Worm (Caenorhabditis elegans): ENCODE measurements around the gene col-8.

ce11 chrIII:7064185-7064584 lies 43.8 kb upstream of the col-8 start, which contains the start of gene R01H2.4:
- TF ChIP-seq lin-13 (GFP tag; optimal IDR thresholded peaks at IDR 0.05), result no peak
- TF ChIP-seq ama-1 (optimal IDR thresholded peaks at IDR 0.05), result no peak
- no peak for TF ChIP-seq nhr-19 (GFP tag; conservative IDR thresholded peaks at IDR 0.05)
- TF ChIP-seq hpl-2 (GFP tag; optimal IDR thresholded peaks at IDR 0.05), result no peak
- no peak for TF ChIP-seq mab-9 (GFP tag; IDR thresholded peaks at IDR 0.05)
- TF ChIP-seq swsn-7 (tag; optimal IDR thresholded peaks at IDR 0.05), result no peak
- TF ChIP-seq egl-13 (tag; optimal IDR thresholded peaks at IDR 0.05), result no peak
- no peak for TF ChIP-seq lin-15B (tag; optimal IDR thresholded peaks at IDR 0.05)
- no peak for TF ChIP-seq pag-3 (tag; optimal IDR thresholded peaks at IDR 0.05; ENCODE audit: borderline replicate concordance, insufficient read depth)
- TF ChIP-seq pqm-1 (tag; optimal IDR thresholded peaks at IDR 0.05), result no peak

All from whole organism, L1 larva.